Fruit fly (Drosophila melanogaster) ovary, adult (tissue): Measurements from ENCODE around the gene sim.
A peak's percentile ranks its signal among the peaks of the same experiment; 100 is the strongest.

ENCODE experiments used
- CG17801 ChIP-seq: fragments of 200-800 bp; optimal IDR thresholded peaks from 2 replicates; lab custom pipeline; 2019; ENCODE audit warnings: missing biosample characterization, mild to moderate bottlenecking, missing genetic modification characterization, moderate library complexity; ENCODE audit not compliant: partially characterized antibody

sim gene

DNA sequence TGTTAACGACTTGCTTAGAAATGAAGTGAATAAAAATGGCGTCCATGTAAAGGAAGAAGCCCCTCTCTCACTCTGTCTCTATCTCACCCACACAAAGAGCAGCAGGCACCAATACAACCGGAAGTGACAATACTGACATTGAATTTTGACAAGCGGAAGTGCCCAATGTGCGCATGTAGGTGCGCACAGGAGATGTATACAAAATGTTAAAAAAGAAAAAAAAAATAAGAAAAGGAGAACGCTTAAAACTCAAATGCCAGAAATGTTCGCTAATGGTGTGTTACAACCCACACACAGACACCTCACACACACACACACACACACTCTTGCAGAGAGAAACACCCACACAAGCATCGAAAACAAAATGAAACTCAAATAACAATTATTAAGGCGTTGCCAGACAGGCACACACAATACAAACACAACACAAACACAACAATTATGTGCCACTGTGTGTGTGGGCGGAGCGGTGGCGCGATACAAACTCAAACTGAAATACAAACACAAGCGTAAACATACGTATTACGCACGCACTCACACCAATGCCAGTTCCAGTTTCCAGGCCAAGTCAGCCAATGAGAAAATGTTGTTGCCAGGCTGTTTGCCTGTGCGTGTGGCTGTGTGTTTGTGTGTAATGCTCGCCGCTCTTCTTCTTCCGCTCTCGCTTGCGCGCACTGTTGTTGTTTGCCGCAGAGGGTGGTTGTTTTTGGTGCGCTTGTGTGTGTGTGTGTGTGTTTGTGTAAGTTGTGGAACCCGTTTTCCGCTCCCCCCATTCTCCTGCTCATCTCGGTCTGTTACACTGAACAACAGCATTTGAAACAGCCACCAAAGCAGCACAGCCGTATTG, 6.4 kb downstream of the sim start:
- TF ChIP-seq CG17801 = no peak

- TF ChIP-seq CG17801 = no peak
Observed at dm6 chr3R:13065180-13065757, 7.7 kb downstream of the sim start.

- no peak for TF ChIP-seq CG17801
Observed at dm6 chr3R:13068022-13068421, 10.5 kb downstream of the sim start.

dm6 chr3R:13070011-13070619, 12.6 kb downstream of the sim start:
- TF ChIP-seq CG17801 = no peak

- TF ChIP-seq CG17801 = no peak
Observed at dm6 chr3R:13072052-13072451, 14.5 kb downstream of the sim start.

dm6 chr3R:13073174-13073573, 15.6 kb downstream of the sim start:
- no peak for TF ChIP-seq CG17801

dm6 chr3R:13074588-13074987, 17.0 kb downstream of the sim start:
- no peak for TF ChIP-seq CG17801

DNA sequence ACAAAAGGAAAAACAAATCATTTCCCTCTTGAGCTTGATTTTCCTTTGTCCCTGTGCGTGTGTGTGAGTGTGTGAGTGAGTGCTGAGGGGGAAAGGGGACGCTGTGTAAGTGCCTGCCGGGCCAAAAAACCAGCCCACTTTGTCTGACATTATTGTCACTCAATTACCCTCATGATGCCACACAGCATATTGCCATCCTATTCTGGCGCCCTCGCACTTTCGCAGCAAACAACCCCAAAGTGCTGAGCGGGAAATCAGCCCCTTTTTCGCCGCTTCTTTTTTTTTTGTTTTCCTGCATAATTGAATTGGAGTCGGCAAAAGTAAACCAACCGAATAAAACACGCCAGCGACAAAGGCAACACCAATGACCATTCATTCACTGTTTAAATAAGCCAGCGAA, 18.2 kb downstream of the sim start:
- TF ChIP-seq CG17801 = no peak

DNA sequence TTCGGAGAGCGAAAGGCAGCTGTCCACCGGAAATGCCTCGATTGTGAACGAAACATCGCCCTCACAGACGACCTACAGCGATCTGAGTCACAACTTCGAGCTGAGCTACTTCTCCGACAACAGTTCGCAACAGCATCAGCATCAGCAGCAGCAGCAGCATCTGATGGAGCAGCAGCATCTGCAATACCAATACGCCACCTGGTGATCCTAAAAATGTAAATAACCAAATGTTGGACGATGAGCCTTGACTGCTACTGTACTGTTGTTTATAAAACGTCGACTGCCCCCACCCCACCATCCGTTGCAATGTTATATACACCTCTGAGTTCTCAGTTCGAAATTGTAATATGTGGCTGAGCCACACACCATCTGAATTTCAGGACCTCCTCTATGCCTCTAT, 19.7 kb downstream of the sim start:
- TF ChIP-seq CG17801 = no peak

- TF ChIP-seq CG17801 = peak; percentile 0
Observed at dm6 chr3R:13078263-13078662, 20.7 kb downstream of the sim start.

DNA sequence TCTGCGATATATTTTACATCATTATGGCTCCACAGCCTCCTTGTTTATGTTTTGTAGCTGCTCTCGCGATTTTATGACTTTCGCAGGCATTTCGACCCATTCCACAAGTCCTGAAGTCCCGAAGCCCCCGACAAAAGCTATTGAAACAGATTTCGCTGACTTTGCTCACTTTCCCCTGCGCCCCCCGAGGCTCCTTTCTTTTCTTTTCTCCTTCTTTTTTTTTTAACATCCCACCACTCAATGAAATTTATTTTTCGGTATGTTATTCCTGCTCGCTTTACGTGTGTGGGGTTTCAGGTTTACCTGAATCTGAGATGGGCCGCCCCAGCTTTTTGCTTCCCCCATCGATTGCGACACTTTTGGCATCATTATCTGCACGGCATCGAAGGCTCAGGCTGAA, 24.8 kb downstream of the sim start:
- TF ChIP-seq CG17801 = no peak

DNA sequence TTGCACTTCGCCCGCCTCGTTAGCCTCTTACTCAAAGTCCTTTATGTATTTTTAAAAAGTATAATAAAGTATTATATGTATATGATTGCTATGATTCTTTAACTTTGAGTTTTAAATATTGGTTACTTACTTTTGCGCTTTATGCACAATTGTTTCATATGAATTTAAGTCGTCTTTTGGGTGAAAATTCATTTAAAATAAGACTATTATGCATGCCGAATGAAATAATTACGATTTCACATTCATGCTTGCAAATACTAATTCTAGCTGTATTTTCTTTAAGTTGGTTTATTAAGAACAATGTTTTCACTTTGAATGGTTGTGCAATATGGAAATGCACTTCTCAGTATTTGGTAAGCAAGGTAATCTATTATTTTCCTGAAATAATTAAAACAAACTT, 28.4 kb downstream of the sim start, which contains the start of gene CG43063:
Gene CG43063, plus strand, starts transcription at position 301 of the 400 bp plus-strand sequence.
- TF ChIP-seq CG17801 = no peak

- TF ChIP-seq CG17801 = no peak
Observed at dm6 chr3R:13088395-13088794, 30.8 kb downstream of the sim start, which contains the start of gene timeout. Gene timeout, plus strand, starts transcription at chr3R:13088651.

- TF ChIP-seq CG17801 = no peak
Observed at dm6 chr3R:13088942-13089341, 31.4 kb downstream of the sim start, which contains the start of gene CG34308. Gene CG34308, plus strand, starts transcription at chr3R:13089242.

DNA sequence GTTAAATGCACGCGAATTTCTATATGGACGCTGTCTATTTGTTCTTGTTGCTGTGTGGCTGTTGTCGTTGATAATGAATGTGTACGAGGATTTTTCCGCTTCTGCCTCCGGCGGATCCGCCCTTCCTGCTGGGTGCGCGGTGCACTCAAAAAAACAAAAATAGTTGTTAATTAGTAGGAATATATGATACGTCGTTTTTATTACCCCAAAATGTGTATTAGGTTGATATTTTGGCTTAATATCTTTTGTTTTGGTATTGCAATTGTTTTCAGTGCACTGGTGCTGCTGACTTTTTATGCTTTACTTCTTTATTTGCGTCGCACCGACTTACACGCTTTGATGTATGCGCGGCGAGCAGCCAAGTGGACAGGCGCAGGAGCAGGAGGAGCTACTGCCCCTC, 34.1 kb downstream of the sim start:
- no peak for TF ChIP-seq CG17801

DNA sequence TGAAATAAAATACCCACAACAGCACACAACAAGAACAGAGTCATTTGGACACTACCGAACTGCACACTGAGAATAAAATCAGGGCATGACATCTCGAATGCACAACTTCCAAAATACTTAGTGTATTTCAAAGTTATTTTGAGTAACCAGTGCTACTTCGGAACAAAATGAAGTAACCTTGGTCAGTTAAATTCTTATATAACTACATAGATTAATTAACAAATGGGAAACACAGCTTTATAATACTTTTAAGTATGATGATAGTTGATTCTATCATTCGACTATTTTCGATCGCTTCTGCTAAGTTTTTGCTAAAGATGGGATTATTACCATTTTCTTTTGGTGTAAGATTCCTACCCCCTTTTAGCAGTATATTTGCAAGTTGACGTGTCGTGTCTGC, 60.2 kb downstream of the sim start:
- TF ChIP-seq CG17801 = no peak
